Fruit fly (Drosophila melanogaster): ENCODE data around the gene Tdrd3.
A peak's percentile ranks its signal among the peaks of the same experiment; 100 is the strongest.

Gene Tdrd3

dm6 chr3L:14759984-14760626 lies 26.5 kb upstream of the Tdrd3 start (continued):
- TF ChIP-seq CG18619 (GFP tag; optimal IDR thresholded peaks at IDR 0.05) = peak; percentile 54
- peak; percentile 74 for TF ChIP-seq CG12391 (tag; optimal IDR thresholded peaks at IDR 0.05)
- TF ChIP-seq Six4 (GFP tag; optimal IDR thresholded peaks at IDR 0.05) = peak; percentile 62
- peak; percentile 39 for TF ChIP-seq bigmax (GFP tag; optimal IDR thresholded peaks at IDR 0.05)
- TF ChIP-seq luna (GFP tag; optimal IDR thresholded peaks at IDR 0.05) = peak; percentile 0
- peak; percentile 17 for TF ChIP-seq CG4707 (GFP tag; optimal IDR thresholded peaks at IDR 0.05)
- TF ChIP-seq az2 (GFP tag; optimal IDR thresholded peaks at IDR 0.05) = peak; percentile 71
- TF ChIP-seq CG32767 (GFP tag; IDR thresholded peaks at IDR 0.05) = no peak
- peak; percentile 28; the same call in 1 of the 2 replicates for TF ChIP-seq CG13287 (GFP tag; IDR thresholded peaks at IDR 0.05; ENCODE audit: partially characterized antibody)
- TF ChIP-seq danr (GFP tag; IDR thresholded peaks at IDR 0.05) = no peak
- peak; percentile 65 for TF ChIP-seq CG30431 (GFP tag; optimal IDR thresholded peaks at IDR 0.05)
- peak; percentile 30; the same call in 1 of the 2 replicates for TF ChIP-seq nerfin-2 (GFP tag; IDR thresholded peaks at IDR 0.05; ENCODE audit: partially characterized antibody)
- TF ChIP-seq CG17802 (tag; optimal IDR thresholded peaks at IDR 0.05) = peak; percentile 6
- no peak for TF ChIP-seq ERR (GFP tag; optimal IDR thresholded peaks at IDR 0.05)
- no peak for TF ChIP-seq CG14965 (GFP tag; optimal IDR thresholded peaks at IDR 0.05; ENCODE audit: borderline replicate concordance)
- no peak for TF ChIP-seq tll (GFP tag; optimal IDR thresholded peaks at IDR 0.05)
- TF ChIP-seq Atf-2 (GFP tag; optimal IDR thresholded peaks at IDR 0.05) = peak; percentile 34
- peak; percentile 42 for TF ChIP-seq esg (GFP tag; conservative IDR thresholded peaks at IDR 0.05)
- no peak for TF ChIP-seq Neu2 (GFP tag; optimal IDR thresholded peaks at IDR 0.05; ENCODE audit: borderline replicate concordance)
- TF ChIP-seq Xbp1 (GFP tag; optimal IDR thresholded peaks at IDR 0.05) = peak; percentile 80
- TF ChIP-seq otp (GFP tag; IDR thresholded peaks at IDR 0.05) = peak; percentile 33; the same call in 2 of the 3 replicates
- TF ChIP-seq vnd (GFP tag; IDR thresholded peaks at IDR 0.05; ENCODE audit: partially characterized antibody) = no peak
- peak; percentile 44 for TF ChIP-seq Atf3 (GFP tag; optimal IDR thresholded peaks at IDR 0.05)
- no peak for TF ChIP-seq C15 (GFP tag; IDR thresholded peaks at IDR 0.05)
- peak; percentile 75 for TF ChIP-seq Blimp-1 (GFP tag; optimal IDR thresholded peaks at IDR 0.05)
- TF ChIP-seq CG17359 (tag; optimal IDR thresholded peaks at IDR 0.05) = peak; percentile 81
- TF ChIP-seq ase (GFP tag; IDR thresholded peaks at IDR 0.05) = 0 out of 3 replicates have a peak, but pooled peaks have one; percentile 35
- TF ChIP-seq eyg (GFP tag; optimal IDR thresholded peaks at IDR 0.05) = no peak
- peak; percentile 61; the same call in 1 of the 2 replicates for TF ChIP-seq ap (GFP tag; IDR thresholded peaks at IDR 0.05)
- TF ChIP-seq CG3065 (GFP tag; optimal IDR thresholded peaks at IDR 0.05) = no peak
- TF ChIP-seq ash1 (GFP tag; optimal IDR thresholded peaks at IDR 0.05) = no peak
- peak; percentile 58; the same call in 2 of the 4 replicates for TF ChIP-seq Gug (GFP tag; IDR thresholded peaks at IDR 0.05)
- no peak for TF ChIP-seq B-H2 (GFP tag; optimal IDR thresholded peaks at IDR 0.05)
- TF ChIP-seq kni (GFP tag; optimal IDR thresholded peaks at IDR 0.05) = no peak
- no peak for TF ChIP-seq hkb (optimal IDR thresholded peaks at IDR 0.05)
- TF ChIP-seq hkb (GFP tag; IDR thresholded peaks at IDR 0.05) = peak; percentile 66
- no peak for TF ChIP-seq ham (GFP tag; IDR thresholded peaks at IDR 0.05)
- no peak for TF ChIP-seq Vsx1 (GFP tag; optimal IDR thresholded peaks at IDR 0.05)
- peak; percentile 65 for TF ChIP-seq HLH3B (GFP tag; IDR thresholded peaks at IDR 0.05)
- peak; percentile 79 for TF ChIP-seq CG30403 (GFP tag; optimal IDR thresholded peaks at IDR 0.05)
- peak; percentile 42 for TF ChIP-seq Dad (GFP tag; optimal IDR thresholded peaks at IDR 0.05)
- TF ChIP-seq CHES-1-like (GFP tag; optimal IDR thresholded peaks at IDR 0.05) = peak; percentile 36
- no peak for TF ChIP-seq aop (GFP tag; IDR thresholded peaks at IDR 0.05)
- peak; percentile 67 for TF ChIP-seq grau (tag; optimal IDR thresholded peaks at IDR 0.05)
- no peak for TF ChIP-seq CG14667 (GFP tag; IDR thresholded peaks at IDR 0.05)
- no peak for TF ChIP-seq D (optimal IDR thresholded peaks at IDR 0.05)
- TF ChIP-seq D (GFP tag; optimal IDR thresholded peaks at IDR 0.05) = no peak
- TF ChIP-seq D19B (GFP tag; optimal IDR thresholded peaks at IDR 0.05) = peak; percentile 1
- TF ChIP-seq psq (GFP tag; optimal IDR thresholded peaks at IDR 0.05) = no peak
- TF ChIP-seq CG10209 (GFP tag; optimal IDR thresholded peaks at IDR 0.05) = peak; percentile 65
